Fruit fly (Drosophila melanogaster): ENCODE data around the gene bru2.
A peak's percentile ranks its signal among the peaks of the same experiment; 100 is the strongest.

Gene bru2

dm6 chr2L:12434535-12434938, 90.5 kb downstream of the bru2 start, which contains the start of gene SC35 (continued):
- TF ChIP-seq wek (GFP tag; optimal IDR thresholded peaks at IDR 0.05) (no peak), CG18011 (GFP tag; optimal IDR thresholded peaks at IDR 0.05) (no peak), bsh (GFP tag; optimal IDR thresholded peaks at IDR 0.05) (no peak), Adf1 (GFP tag; IDR thresholded peaks at IDR 0.05) (no peak; the same call in 1 of the 2 replicates), Atf3 (GFP tag; optimal IDR thresholded peaks at IDR 0.05) (no peak), CG16863 (GFP tag; optimal IDR thresholded peaks at IDR 0.05) (no peak), gce (GFP tag; IDR thresholded peaks at IDR 0.05) (0 out of 3 replicates have a peak, but pooled peaks have one; percentile 36), Sin3A (optimal IDR thresholded peaks at IDR 0.05) (peak; percentile 27), hbn (GFP tag; IDR thresholded peaks at IDR 0.05; ENCODE audit: partially characterized antibody) (0 out of 2 replicates have a peak, but pooled peaks have one; percentile 22), gfzf (GFP tag; optimal IDR thresholded peaks at IDR 0.05) (peak; percentile 13), Fer2 (tag; optimal IDR thresholded peaks at IDR 0.05) (no peak), psq (GFP tag; optimal IDR thresholded peaks at IDR 0.05) (no peak), Optix (GFP tag; IDR thresholded peaks at IDR 0.05) (no peak), CG8089 (GFP tag; optimal IDR thresholded peaks at IDR 0.05) (no peak), CG8290 (GFP tag; optimal IDR thresholded peaks at IDR 0.05) (no peak), CG8290 (tag; optimal IDR thresholded peaks at IDR 0.05) (peak in 1 of 2 experiments; percentile 58), CG7786 (GFP tag; optimal IDR thresholded peaks at IDR 0.05) (no peak), dm (GFP tag; optimal IDR thresholded peaks at IDR 0.05) (peak; percentile 83), CG15514 (GFP tag; optimal IDR thresholded peaks at IDR 0.05) (peak; percentile 76), zen2 (GFP tag; IDR thresholded peaks at IDR 0.05; ENCODE audit: partially characterized antibody) (no peak), knrl (GFP tag; IDR thresholded peaks at IDR 0.05; ENCODE audit: partially characterized antibody) (no peak), Stat92E (GFP tag; optimal IDR thresholded peaks at IDR 0.05) (peak in 1 of 3 experiments; percentile 14), gro (GFP tag; optimal IDR thresholded peaks at IDR 0.05) (peak; percentile 12), CG13775 (GFP tag; optimal IDR thresholded peaks at IDR 0.05) (no peak), kay (GFP tag; optimal IDR thresholded peaks at IDR 0.05) (no peak), CG7963 (GFP tag; IDR thresholded peaks at IDR 0.05; ENCODE audit: partially characterized antibody) (0 out of 3 replicates have a peak, but pooled peaks have one; percentile 13), so (GFP tag; IDR thresholded peaks at IDR 0.05) (no peak), cg (GFP tag; optimal IDR thresholded peaks at IDR 0.05) (peak; percentile 74), CG11695 (GFP tag; IDR thresholded peaks at IDR 0.05) (no peak), CG1792 (GFP tag; optimal IDR thresholded peaks at IDR 0.05) (no peak), CG8359 (GFP tag; optimal IDR thresholded peaks at IDR 0.05; ENCODE audit: borderline replicate concordance) (no peak), Max (GFP tag; optimal IDR thresholded peaks at IDR 0.05) (no peak), lbe (GFP tag; optimal IDR thresholded peaks at IDR 0.05) (no peak), fru (optimal IDR thresholded peaks at IDR 0.05) (no peak), prd (optimal IDR thresholded peaks at IDR 0.05) (no peak), prd (GFP tag; IDR thresholded peaks at IDR 0.05) (no peak), CG11723 (GFP tag; optimal IDR thresholded peaks at IDR 0.05) (no peak), CG18262 (tag; optimal IDR thresholded peaks at IDR 0.05) (no peak), CG6791 (GFP tag; IDR thresholded peaks at IDR 0.05; ENCODE audit: partially characterized antibody) (peak; percentile 9; the same call in 1 of the 3 replicates), Nf-YA (GFP tag; IDR thresholded peaks at IDR 0.05) (no peak), CG3163 (GFP tag; optimal IDR thresholded peaks at IDR 0.05) (no peak), h (optimal IDR thresholded peaks at IDR 0.05) (no peak), Antp (GFP tag; optimal IDR thresholded peaks at IDR 0.05) (no peak), CG7745 (tag; optimal IDR thresholded peaks at IDR 0.05) (no peak), CG18476 (GFP tag; optimal IDR thresholded peaks at IDR 0.05) (no peak), CG12744 (GFP tag; optimal IDR thresholded peaks at IDR 0.05) (no peak), CG10431 (GFP tag; optimal IDR thresholded peaks at IDR 0.05) (no peak), vnd (GFP tag; IDR thresholded peaks at IDR 0.05; ENCODE audit: partially characterized antibody) (no peak), CG7987 (GFP tag; optimal IDR thresholded peaks at IDR 0.05) (peak; percentile 40), crp (GFP tag; optimal IDR thresholded peaks at IDR 0.05) (peak in 1 of 2 experiments; percentile 67), ftz-f1 (GFP tag; optimal IDR thresholded peaks at IDR 0.05) (peak; percentile 50)

Measured in whole organism, embryonic.